Worm (Caenorhabditis elegans): ENCODE results near the gene dpy-18.

- TF ChIP-seq daf-16 (GFP tag; optimal IDR thresholded peaks at IDR 0.05) (no peak), daf-16 (tag; optimal IDR thresholded peaks at IDR 0.05) (no peak), hlh-11 (tag; optimal IDR thresholded peaks at IDR 0.05) (no peak), vab-7 (GFP tag; IDR thresholded peaks at IDR 0.05) (no peak), lir-3 (tag; optimal IDR thresholded peaks at IDR 0.05) (no peak), daf-12 (tag; optimal IDR thresholded peaks at IDR 0.05) (no peak), ztf-11 (tag; optimal IDR thresholded peaks at IDR 0.05) (no peak), unc-39 (tag; optimal IDR thresholded peaks at IDR 0.05) (no peak), nhr-77 (tag; optimal IDR thresholded peaks at IDR 0.05) (no peak), nhr-25 (tag; optimal IDR thresholded peaks at IDR 0.05; ENCODE audit: borderline replicate concordance, insufficient read depth) (no peak), nhr-41 (GFP tag; IDR thresholded peaks at IDR 0.05) (no peak), mxl-2 (GFP tag; conservative IDR thresholded peaks at IDR 0.05) (no peak)
These were observed 15.0 kb upstream of the dpy-18 start for ce11 chrIII:11392740-11393139.
